Fruit fly (Drosophila melanogaster) whole organism, embryonic: ENCODE results near the gene CG10165.

Experiments
- Aef1 ChIP-seq: fragments of 200-800 bp; sonication (Bioruptor generic); IDR thresholded peaks from 3 replicates; pipeline ENCODE4 v1.3.6; 2022; ENCODE audit warnings: missing biosample characterization, missing genetic modification characterization
- Bgb ChIP-seq: fragments of 200-800 bp; sonication (Bioruptor generic); IDR thresholded peaks from 2 replicates; pipeline ENCODE4 v1.3.6; 2022; ENCODE audit warnings: missing biosample characterization, missing genetic modification characterization; ENCODE audit not compliant: partially characterized antibody
- C15 ChIP-seq: fragments of 200-800 bp; sonication (Bioruptor generic); IDR thresholded peaks from 3 replicates; pipeline ENCODE4 v1.3.6; 2022; ENCODE audit warnings: missing biosample characterization, missing genetic modification characterization
- CG10274 ChIP-seq: fragments of 200-800 bp; sonication (Bioruptor generic); optimal IDR thresholded peaks from 3 replicates; lab custom pipeline; 2017; ENCODE audit warnings: missing biosample characterization, mild to moderate bottlenecking, missing genetic modification characterization
- CG10366 ChIP-seq: fragments of 200-800 bp; sonication (Bioruptor generic); IDR thresholded peaks from 2 replicates; pipeline ENCODE4 v1.3.6; 2022; ENCODE audit warnings: missing biosample characterization, missing genetic modification characterization
- CG10543 ChIP-seq: fragments of 200-800 bp; sonication (Bioruptor generic); optimal IDR thresholded peaks from 3 replicates; lab custom pipeline; 2017; ENCODE audit warnings: missing biosample characterization, mild to moderate bottlenecking, missing genetic modification characterization, moderate library complexity
- CG10654 ChIP-seq: fragments of 200-800 bp; sonication (Bioruptor generic); optimal IDR thresholded peaks from 2 replicates; lab custom pipeline; 2016; ENCODE audit warnings: missing biosample characterization, missing genetic modification characterization
- CG10959 ChIP-seq: fragments of 200-800 bp; sonication (Bioruptor generic); IDR thresholded peaks from 2 replicates; pipeline ENCODE4 v1.3.6; 2022; ENCODE audit warnings: missing biosample characterization, missing genetic modification characterization
- CG10979 ChIP-seq: fragments of 200-800 bp; sonication (Bioruptor generic); optimal IDR thresholded peaks from 2 replicates; lab custom pipeline; 2018; ENCODE audit warnings: missing biosample characterization, mild to moderate bottlenecking, missing genetic modification characterization, moderate library complexity
- CG11247 ChIP-seq: fragments of 200-800 bp; sonication (Bioruptor generic); IDR thresholded peaks from 2 replicates; pipeline ENCODE4 v1.3.6; 2022; ENCODE audit warnings: missing biosample characterization, missing genetic modification characterization
- CG12155 ChIP-seq: fragments of 200-800 bp; sonication (Bioruptor generic); optimal IDR thresholded peaks from 3 replicates; lab custom pipeline; 2016; ENCODE audit warnings: missing biosample characterization, missing genetic modification characterization
- CG12219 ChIP-seq: fragments of 200-800 bp; sonication (Bioruptor generic); optimal IDR thresholded peaks from 3 replicates; lab custom pipeline; 2018; ENCODE audit warnings: missing biosample characterization, mild to moderate bottlenecking, missing genetic modification characterization
- CG14441 ChIP-seq: fragments of 200-800 bp; sonication (Bioruptor generic); IDR thresholded peaks from 2 replicates; pipeline ENCODE4 v1.3.6; 2022; ENCODE audit warnings: missing biosample characterization, missing genetic modification characterization
- CG14710 ChIP-seq: fragments of 200-800 bp; sonication (Bioruptor generic); optimal IDR thresholded peaks from 3 replicates; lab custom pipeline; 2019; ENCODE audit warnings: missing biosample characterization, mild to moderate bottlenecking, missing genetic modification characterization, moderate library complexity
- CG15269 ChIP-seq: fragments of 200-800 bp; sonication (Bioruptor generic); optimal IDR thresholded peaks from 2 replicates; lab custom pipeline; 2018; ENCODE audit warnings: missing biosample characterization, mild to moderate bottlenecking, missing genetic modification characterization, moderate library complexity
- CG1647 ChIP-seq: fragments of 200-800 bp; sonication (Bioruptor generic); optimal IDR thresholded peaks from 3 replicates; lab custom pipeline; 2016; ENCODE audit warnings: missing biosample characterization, missing genetic modification characterization
- CG17385 ChIP-seq: fragments of 200-800 bp; sonication (Bioruptor generic); optimal IDR thresholded peaks from 3 replicates; lab custom pipeline; 2018; ENCODE audit warnings: missing biosample characterization, mild to moderate bottlenecking, missing genetic modification characterization
- CG17612 ChIP-seq: fragments of 200-800 bp; sonication (Bioruptor generic); IDR thresholded peaks from 2 replicates; pipeline ENCODE4 v1.3.6; 2022; ENCODE audit warnings: missing biosample characterization, missing genetic modification characterization
- CG17829 ChIP-seq: fragments of 200-800 bp; optimal IDR thresholded peaks from 2 replicates; lab custom pipeline; 2019; ENCODE audit warnings: missing biosample characterization, mild to moderate bottlenecking, missing genetic modification characterization, moderate library complexity
- CG2712 ChIP-seq: fragments of 200-800 bp; optimal IDR thresholded peaks from 3 replicates; lab custom pipeline; 2019; ENCODE audit warnings: missing biosample characterization, mild to moderate bottlenecking, missing genetic modification characterization, moderate library complexity
- CG3281 ChIP-seq: fragments of 200-800 bp; sonication (Bioruptor generic); optimal IDR thresholded peaks from 3 replicates; lab custom pipeline; 2017; ENCODE audit warnings: missing biosample characterization, mild to moderate bottlenecking, missing genetic modification characterization
- CG6765 ChIP-seq: fragments of 200-800 bp; sonication (Bioruptor generic); optimal IDR thresholded peaks from 3 replicates; lab custom pipeline; 2017; ENCODE audit warnings: missing biosample characterization, mild to moderate bottlenecking, missing genetic modification characterization
- CG6854 ChIP-seq: fragments of 200-800 bp; sonication (Bioruptor generic); optimal IDR thresholded peaks from 3 replicates; lab custom pipeline; 2017; ENCODE audit warnings: missing biosample characterization, mild to moderate bottlenecking, missing genetic modification characterization
- Doc3 ChIP-seq: fragments of 200-800 bp; sonication (Bioruptor generic); IDR thresholded peaks from 3 replicates; pipeline ENCODE4 v1.3.6; 2022; ENCODE audit warnings: missing biosample characterization, missing genetic modification characterization; ENCODE audit not compliant: partially characterized antibody
- Drgx ChIP-seq: fragments of 200-800 bp; sonication (Bioruptor generic); IDR thresholded peaks from 2 replicates; pipeline ENCODE4 v1.3.6; 2022; ENCODE audit warnings: missing biosample characterization, missing genetic modification characterization
- ERR ChIP-seq: fragments of 200-800 bp; sonication (Bioruptor generic); optimal IDR thresholded peaks from 2 replicates; lab custom pipeline; 2016; ENCODE audit warnings: missing biosample characterization, missing genetic modification characterization
- Ets65A ChIP-seq: fragments of 200-800 bp; sonication (Bioruptor generic); peaks from one replicate; lab custom pipeline; 2016; ENCODE audit warnings: missing biosample characterization, missing genetic modification characterization
- Ets97D ChIP-seq: fragments of 200-800 bp; sonication (Bioruptor generic); optimal IDR thresholded peaks from 3 replicates; lab custom pipeline; 2016; ENCODE audit warnings: missing biosample characterization, missing genetic modification characterization
- Hr39 ChIP-seq: fragments of >200 bp; optimal IDR thresholded peaks from 2 replicates; lab custom pipeline; 2017
- Optix ChIP-seq: fragments of 200-800 bp; sonication (Bioruptor generic); IDR thresholded peaks from 3 replicates; pipeline ENCODE4 v1.3.6; 2022; ENCODE audit warnings: missing biosample characterization, missing genetic modification characterization
- Trl ChIP-seq, 3 experiments: fragments of >200 bp in 2 of 3; fragments of 200-800 bp in 1 of 3; sonication (Bioruptor generic) in 1 of 3; optimal IDR thresholded peaks; 2 replicates in 1 of 3; 3 replicates in 2 of 3; lab custom pipeline; 2016 to 2017; ENCODE audit warnings: missing biosample characterization in 1 of 3, missing genetic modification characterization in 1 of 3
- Xrp1 ChIP-seq: fragments of 200-800 bp; sonication (Bioruptor generic); IDR thresholded peaks from 2 replicates; pipeline ENCODE4 v1.3.6; 2022; ENCODE audit warnings: missing biosample characterization, missing genetic modification characterization
- cas ChIP-seq: fragments of 200-800 bp; sonication (Bioruptor generic); IDR thresholded peaks from 2 replicates; pipeline ENCODE4 v1.3.6; 2022; ENCODE audit warnings: missing biosample characterization, missing genetic modification characterization
- ci ChIP-seq: fragments of 200-800 bp; sonication (Bioruptor generic); IDR thresholded peaks from 3 replicates; pipeline ENCODE4 v1.3.6; 2022; ENCODE audit warnings: missing biosample characterization, missing genetic modification characterization
- da ChIP-seq: fragments of 200-800 bp; sonication (Bioruptor generic); optimal IDR thresholded peaks from 2 replicates; lab custom pipeline; 2016; ENCODE audit warnings: missing biosample characterization, missing genetic modification characterization
- en ChIP-seq: fragments of 200-800 bp; sonication (Bioruptor generic); optimal IDR thresholded peaks from 2 replicates; lab custom pipeline; 2016; ENCODE audit warnings: missing biosample characterization, missing genetic modification characterization
- ftz-f1 ChIP-seq: fragments of 200-800 bp; sonication (Bioruptor generic); optimal IDR thresholded peaks from 2 replicates; lab custom pipeline; 2016; ENCODE audit warnings: missing biosample characterization, missing genetic modification characterization
- gsb ChIP-seq: fragments of 200-800 bp; sonication (Bioruptor generic); IDR thresholded peaks from 2 replicates; pipeline ENCODE4 v1.3.6; 2022; ENCODE audit warnings: missing biosample characterization, missing genetic modification characterization
- hth ChIP-seq: fragments of >200 bp; optimal IDR thresholded peaks from 2 replicates; lab custom pipeline; 2017; ENCODE audit warnings: inconsistent platforms
- jing ChIP-seq: fragments of 200-800 bp; sonication (Bioruptor generic); optimal IDR thresholded peaks from 2 replicates; lab custom pipeline; 2018; ENCODE audit warnings: missing biosample characterization, mild to moderate bottlenecking, missing genetic modification characterization
- lbe ChIP-seq: fragments of 200-800 bp; sonication (Bioruptor generic); optimal IDR thresholded peaks from 2 replicates; lab custom pipeline; 2016; ENCODE audit warnings: missing biosample characterization, mild to moderate bottlenecking, missing genetic modification characterization
- lov ChIP-seq, 2 experiments: fragments of 200-800 bp in 1 of 2; fragments of >200 bp in 1 of 2; sonication (Bioruptor generic) in 1 of 2; IDR thresholded peaks in 1 of 2; optimal IDR thresholded peaks in 1 of 2; 2 replicates in 1 of 2; 3 replicates in 1 of 2; pipeline versions ENCODE4 v1.3.6 to Lab custom; 2017 to 2022; ENCODE audit warnings: missing biosample characterization in 1 of 2, missing genetic modification characterization in 1 of 2
- nerfin-1 ChIP-seq: fragments of 200-800 bp; sonication (Bioruptor generic); optimal IDR thresholded peaks from 3 replicates; lab custom pipeline; 2019; ENCODE audit warnings: missing biosample characterization, mild to moderate bottlenecking, missing genetic modification characterization, moderate library complexity
- odd ChIP-seq: fragments of 200-800 bp; sonication (Bioruptor generic); optimal IDR thresholded peaks from 2 replicates; lab custom pipeline; 2017; ENCODE audit warnings: missing biosample characterization, mild to moderate bottlenecking, missing genetic modification characterization
- pzg ChIP-seq: fragments of 200-800 bp; sonication (Bioruptor generic); optimal IDR thresholded peaks from 3 replicates; lab custom pipeline; 2018; ENCODE audit warnings: missing biosample characterization, mild to moderate bottlenecking, missing genetic modification characterization, moderate library complexity
- ro ChIP-seq: fragments of 200-800 bp; sonication (Bioruptor generic); IDR thresholded peaks from 2 replicates; pipeline ENCODE4 v1.3.6; 2022; ENCODE audit warnings: missing biosample characterization, missing genetic modification characterization
- sd ChIP-seq: fragments of 200-800 bp; sonication (Bioruptor generic); optimal IDR thresholded peaks from 3 replicates; lab custom pipeline; 2018; ENCODE audit warnings: missing biosample characterization, mild to moderate bottlenecking, missing genetic modification characterization, moderate library complexity
- sima ChIP-seq: fragments of 200-800 bp; sonication (Bioruptor generic); optimal IDR thresholded peaks from 2 replicates; lab custom pipeline; 2016; ENCODE audit warnings: missing biosample characterization, missing genetic modification characterization
- tap ChIP-seq: fragments of 200-800 bp; optimal IDR thresholded peaks from 3 replicates; lab custom pipeline; 2019; ENCODE audit warnings: missing biosample characterization, mild to moderate bottlenecking, missing genetic modification characterization, moderate library complexity
- trh ChIP-seq: fragments of 200-800 bp; sonication (Bioruptor generic); optimal IDR thresholded peaks from 2 replicates; lab custom pipeline; 2016; ENCODE audit warnings: missing biosample characterization, missing genetic modification characterization
- zf30C ChIP-seq: fragments of 200-800 bp; sonication (Bioruptor generic); optimal IDR thresholded peaks from 3 replicates; lab custom pipeline; 2018; ENCODE audit warnings: missing biosample characterization, mild to moderate bottlenecking, missing genetic modification characterization

Gene CG10165

dm6 chr2L:19565233-19565898 is 35.3 kb upstream of the CG10165 start, which contains the start of gene CG13077 (continued):
- TF ChIP-seq odd (GFP tag; lab: Kevin White, UChicago) (no peak), CG3281 (no peak), Doc3 (GFP tag; lab: Robert Waterston, UW) (peak; percentile 76; the same call in 2 of the 3 replicates), CG14441 (no peak), CG1647 (GFP tag; lab: Kevin White, UChicago) (no peak), lbe (GFP tag; lab: Kevin White, UChicago) (no peak), Drgx (GFP tag; lab: Robert Waterston, UW) (no peak), Ets65A (no peak), C15 (GFP tag; lab: Robert Waterston, UW) (no peak), CG17829 (tag; lab: Kevin White, UChicago) (no peak), Xrp1 (GFP tag; lab: Robert Waterston, UW) (no peak), CG17385 (GFP tag; lab: Kevin White, UChicago) (no peak), hth (no peak), CG10654 (GFP tag; lab: Kevin White, UChicago) (no peak), ci (GFP tag; lab: Robert Waterston, UW) (no peak), Ets97D (GFP tag; lab: Kevin White, UChicago) (no peak), CG15269 (no peak), sima (no peak), CG2712 (tag; lab: Kevin White, UChicago) (no peak), Hr39 (lab: Kevin White, UChicago) (no peak), CG12155 (no peak), CG6854 (GFP tag; lab: Kevin White, UChicago) (no peak), tap (no peak), CG10366 (no peak), lov (optimal IDR thresholded peaks at IDR 0.05; lab: Kevin White, UChicago) (no peak), lov (GFP tag; IDR thresholded peaks at IDR 0.05; lab: Robert Waterston, UW) (no peak), ERR (GFP tag; lab: Kevin White, UChicago) (no peak), gsb (GFP tag; lab: Robert Waterston, UW) (no peak), pzg (peak; percentile 9), ro (no peak), cas (GFP tag; lab: Robert Waterston, UW) (no peak), nerfin-1 (tag; lab: Kevin White, UChicago) (no peak), CG10274 (GFP tag; lab: Kevin White, UChicago) (no peak), CG10979 (tag; lab: Kevin White, UChicago) (no peak), CG14710 (no peak), da (GFP tag; lab: Kevin White, UChicago) (no peak), CG10543 (GFP tag; lab: Kevin White, UChicago) (no peak), CG11247 (GFP tag; lab: Robert Waterston, UW) (no peak), Optix (GFP tag; lab: Robert Waterston, UW) (no peak), Bgb (GFP tag; lab: Robert Waterston, UW) (peak; percentile 59), CG17612 (GFP tag; lab: Robert Waterston, UW) (no peak), CG10959 (GFP tag; lab: Robert Waterston, UW) (no peak), zf30C (GFP tag; lab: Kevin White, UChicago) (no peak), CG12219 (GFP tag; lab: Kevin White, UChicago) (no peak), sd (tag; lab: Kevin White, UChicago) (no peak), trh (GFP tag; lab: Kevin White, UChicago) (no peak), Aef1 (GFP tag; lab: Robert Waterston, UW) (no peak), CG6765 (GFP tag; lab: Kevin White, UChicago) (no peak), ftz-f1 (GFP tag; lab: Kevin White, UChicago) (no peak), jing (GFP tag; lab: Kevin White, UChicago) (no peak), Trl (optimal IDR thresholded peaks at IDR 0.05; lab: Kevin White, UChicago) (no peak), Trl (GFP tag; optimal IDR thresholded peaks at IDR 0.05; lab: Kevin White, UChicago) (no peak), en (GFP tag; lab: Kevin White, UChicago) (no peak)
